Worm (Caenorhabditis elegans) whole organism, young adult: ENCODE measurements around the gene srw-71.

Source experiments
- B0035.1 ChIP-seq: sonication (generic microtip); optimal IDR thresholded peaks from 2 replicates; lab custom pipeline; 2016; ENCODE audit warnings: missing genetic modification characterization, mild to moderate bottlenecking, missing compliant biosample characterization, missing genotype, missing genetic modification reagents
- B0261.1 ChIP-seq: sonication (generic microtip); optimal IDR thresholded peaks from 2 replicates; lab custom pipeline; 2016; ENCODE audit warnings: mild to moderate bottlenecking, missing genetic modification characterization, moderate library complexity, missing compliant biosample characterization
- B0336.3 ChIP-seq: fragments of 200-800 bp; sonication (Bioruptor generic); IDR thresholded peaks from 2 replicates; pipeline ENCODE4 v1.3.6; 2022; ENCODE audit warnings: missing genetic modification characterization, missing compliant biosample characterization
- C17E4.6 ChIP-seq: fragments of 200-800 bp; sonication (Bioruptor generic); IDR thresholded peaks from 2 replicates; pipeline ENCODE4 v1.3.6; 2022; ENCODE audit warnings: missing genetic modification reagents, missing genetic modification characterization, missing compliant biosample characterization
- F10E7.11 ChIP-seq: sonication (generic microtip); optimal IDR thresholded peaks from 2 replicates; lab custom pipeline; 2017; ENCODE audit warnings: mild to moderate bottlenecking, missing genetic modification characterization, moderate library complexity, missing compliant biosample characterization
- F33H1.4 ChIP-seq: fragments of 200-800 bp; sonication (Bioruptor generic); IDR thresholded peaks from 2 replicates; pipeline ENCODE4 v1.3.6; 2022; ENCODE audit warnings: missing genetic modification reagents, missing genetic modification characterization, missing compliant biosample characterization
- F39B2.1 ChIP-seq: fragments of 200-800 bp; sonication (Bioruptor generic); IDR thresholded peaks from 2 replicates; pipeline ENCODE4 v1.3.6; 2022; ENCODE audit warnings: missing genetic modification reagents, missing genetic modification characterization, missing compliant biosample characterization
- F55B11.4 ChIP-seq: sonication (generic microtip); optimal IDR thresholded peaks from 2 replicates; lab custom pipeline; 2016; ENCODE audit warnings: missing compliant biosample characterization, missing genetic modification characterization, borderline replicate concordance; ENCODE audit not compliant: insufficient read depth
- K12H6.12 ChIP-seq: fragments of 200-800 bp; sonication (Bioruptor generic); optimal IDR thresholded peaks from 2 replicates; lab custom pipeline; 2018; ENCODE audit warnings: mild to moderate bottlenecking, missing genetic modification characterization, missing compliant biosample characterization
- Y79H2A.3 ChIP-seq: fragments of 200-800 bp; sonication (Bioruptor generic); conservative IDR thresholded peaks from 2 replicates; pipeline ENCODE4 v1.3.6; 2022; ENCODE audit warnings: missing genetic modification reagents, missing genetic modification characterization, missing compliant biosample characterization
- ama-1 ChIP-seq, 3 experiments: fragments of 150-350 bp in 1 of 3; sonication (generic microtip) in 2 of 3; optimal IDR thresholded peaks; 2 replicates each; lab custom pipeline; 2014 to 2018; ENCODE audit warnings: missing biosample characterization in 2 of 3, missing genetic modification characterization in 2 of 3, missing genetic modification reagents in 2 of 3
- aptf-2 ChIP-seq: fragments of 200-800 bp; sonication (Bioruptor generic); conservative IDR thresholded peaks from 2 replicates; pipeline ENCODE4 v1.3.6; 2022; ENCODE audit warnings: missing genetic modification reagents, missing genetic modification characterization, missing compliant biosample characterization
- aptf-3 ChIP-seq: fragments of 200-800 bp; sonication (Bioruptor generic); IDR thresholded peaks from 2 replicates; pipeline ENCODE4 v1.3.6; 2022; ENCODE audit warnings: missing genetic modification characterization, missing compliant biosample characterization
- attf-3 ChIP-seq: fragments of 200-800 bp; sonication (Bioruptor generic); conservative IDR thresholded peaks from 2 replicates; pipeline ENCODE4 v1.3.6; 2022; ENCODE audit warnings: missing genetic modification reagents, missing genetic modification characterization, missing compliant biosample characterization
- bed-2 ChIP-seq: fragments of 200-800 bp; sonication (Bioruptor generic); IDR thresholded peaks from 2 replicates; pipeline ENCODE4 v1.3.6; 2022; ENCODE audit warnings: missing genetic modification reagents, missing genetic modification characterization, missing compliant biosample characterization
- ccch-3 ChIP-seq: fragments of 200-800 bp; sonication (Bioruptor generic); optimal IDR thresholded peaks from 2 replicates; lab custom pipeline; 2018; ENCODE audit warnings: mild to moderate bottlenecking, missing genetic modification characterization, missing compliant biosample characterization
- cebp-1 ChIP-seq, 2 experiments: fragments of 200-800 bp in 1 of 2; sonication (Bioruptor generic) in 1 of 2; sonication (generic microtip) in 1 of 2; IDR thresholded peaks in 1 of 2; optimal IDR thresholded peaks in 1 of 2; 2 replicates each; pipeline versions ENCODE4 v1.3.6 to Lab custom; 2017 to 2022; ENCODE audit warnings: missing compliant biosample characterization in 2 of 2, missing genetic modification characterization in 2 of 2, mild to moderate bottlenecking in 1 of 2, missing genetic modification reagents in 1 of 2, moderate library complexity in 1 of 2
- ceh-100 ChIP-seq: fragments of 200-800 bp; sonication (Bioruptor generic); IDR thresholded peaks from 2 replicates; pipeline ENCODE4 v1.3.6; 2022; ENCODE audit warnings: missing genetic modification reagents, missing genetic modification characterization, missing compliant biosample characterization
- ceh-58 ChIP-seq: fragments of 200-800 bp; sonication (Bioruptor generic); IDR thresholded peaks from 2 replicates; pipeline ENCODE4 v1.3.6; 2022; ENCODE audit warnings: missing genetic modification characterization, missing compliant biosample characterization
- ceh-91 ChIP-seq: fragments of 200-800 bp; sonication (Bioruptor generic); IDR thresholded peaks from 2 replicates; pipeline ENCODE4 v1.3.6; 2022; ENCODE audit warnings: missing genetic modification reagents, missing genetic modification characterization, missing compliant biosample characterization
- chd-7 ChIP-seq: sonication (generic microtip); optimal IDR thresholded peaks from 2 replicates; lab custom pipeline; 2016; ENCODE audit warnings: mild to moderate bottlenecking, missing genetic modification characterization, moderate library complexity, missing compliant biosample characterization
- dpff-1 ChIP-seq: sonication (generic microtip); optimal IDR thresholded peaks from 2 replicates; lab custom pipeline; 2017; ENCODE audit warnings: mild to moderate bottlenecking, missing genetic modification characterization, missing compliant biosample characterization
- egl-18 ChIP-seq: fragments of 200-800 bp; sonication (Bioruptor generic); IDR thresholded peaks from 2 replicates; pipeline ENCODE4 v1.3.6; 2022; ENCODE audit warnings: missing genetic modification reagents, missing genetic modification characterization, missing compliant biosample characterization
- fkh-3 ChIP-seq: sonication (generic microtip); optimal IDR thresholded peaks from 2 replicates; lab custom pipeline; 2016; ENCODE audit warnings: mild to moderate bottlenecking, missing genetic modification characterization, missing compliant biosample characterization
- gei-17 ChIP-seq: fragments of 200-800 bp; sonication (Bioruptor generic); optimal IDR thresholded peaks from 2 replicates; lab custom pipeline; 2018; ENCODE audit warnings: mild to moderate bottlenecking, missing genetic modification characterization, missing compliant biosample characterization
- hlh-12 ChIP-seq: sonication (generic microtip); optimal IDR thresholded peaks from 2 replicates; lab custom pipeline; 2016; ENCODE audit warnings: missing genetic modification characterization, missing compliant biosample characterization
- hlh-26 ChIP-seq: fragments of 200-800 bp; sonication (Bioruptor generic); conservative IDR thresholded peaks from 2 replicates; pipeline ENCODE4 v1.3.6; 2022; ENCODE audit warnings: missing genetic modification reagents, missing genetic modification characterization, missing compliant biosample characterization
- hsf-1 ChIP-seq: fragments of 200-800 bp; sonication (Bioruptor generic); IDR thresholded peaks from 2 replicates; pipeline ENCODE4 v1.3.6; 2022; ENCODE audit warnings: missing genetic modification reagents, missing genetic modification characterization, missing compliant biosample characterization
- lin-35 ChIP-seq, 3 experiments: fragments of 150-350 bp in 2 of 3; sonication (generic microtip) in 1 of 3; optimal IDR thresholded peaks; 2 replicates each; lab custom pipeline; 2014 to 2018; ENCODE audit warnings: missing biosample characterization in 3 of 3, missing genetic modification characterization in 3 of 3, missing genetic modification reagents in 3 of 3
- lsl-1 ChIP-seq: fragments of 200-800 bp; sonication (Bioruptor generic); optimal IDR thresholded peaks from 2 replicates; lab custom pipeline; 2018; ENCODE audit warnings: mild to moderate bottlenecking, missing genetic modification characterization, moderate library complexity, missing compliant biosample characterization
- madf-10 ChIP-seq: sonication (generic microtip); optimal IDR thresholded peaks from 2 replicates; lab custom pipeline; 2016; ENCODE audit warnings: mild to moderate bottlenecking, missing genetic modification characterization, missing compliant biosample characterization
- madf-6 ChIP-seq: fragments of 200-800 bp; sonication (Bioruptor generic); IDR thresholded peaks from 2 replicates; pipeline ENCODE4 v1.3.6; 2022; ENCODE audit warnings: missing genetic modification reagents, missing genetic modification characterization, missing compliant biosample characterization
- nhr-80 ChIP-seq: sonication (generic microtip); optimal IDR thresholded peaks from 2 replicates; lab custom pipeline; 2016; ENCODE audit warnings: missing genetic modification characterization, missing compliant biosample characterization
- nhr-90 ChIP-seq: sonication (generic microtip); optimal IDR thresholded peaks from 2 replicates; lab custom pipeline; 2016; ENCODE audit warnings: missing genotype, mild to moderate bottlenecking, missing genetic modification characterization, missing compliant biosample characterization
- rec-8 ChIP-seq, 2 experiments: sonication (generic microtip); optimal IDR thresholded peaks; 2 replicates each; lab custom pipeline; 2016; ENCODE audit warnings: mild to moderate bottlenecking in 2 of 2, missing genetic modification characterization in 2 of 2, missing genetic modification reagents in 2 of 2, missing genotype in 2 of 2, missing biosample characterization in 1 of 2, missing compliant biosample characterization in 1 of 2, moderate library complexity in 1 of 2
- repo-1 ChIP-seq: sonication (generic microtip); optimal IDR thresholded peaks from 2 replicates; lab custom pipeline; 2017; ENCODE audit warnings: mild to moderate bottlenecking, missing genetic modification characterization, missing compliant biosample characterization
- snpc-4 ChIP-seq, 5 experiments: fragments of 150-350 bp in 1 of 5; sonication (generic microtip) in 4 of 5; optimal IDR thresholded peaks; 2 replicates each; lab custom pipeline; 2014 to 2018; ENCODE audit warnings: missing genetic modification characterization in 5 of 5, missing biosample characterization in 3 of 5, antibody characterized with exemption in 2 of 5, mild to moderate bottlenecking in 2 of 5, missing compliant biosample characterization in 2 of 5, missing genotype in 2 of 5, moderate library complexity in 2 of 5, missing genetic modification reagents in 1 of 5
- somi-1 ChIP-seq: fragments of 200-800 bp; sonication (Bioruptor generic); optimal IDR thresholded peaks from 2 replicates; lab custom pipeline; 2018; ENCODE audit warnings: mild to moderate bottlenecking, missing genetic modification characterization, missing compliant biosample characterization
- tlf-1 ChIP-seq: fragments of 200-800 bp; sonication (Bioruptor generic); optimal IDR thresholded peaks from 2 replicates; lab custom pipeline; 2018; ENCODE audit warnings: mild to moderate bottlenecking, missing genetic modification characterization, missing compliant biosample characterization
- unc-62 ChIP-seq: fragments of 150-350 bp; optimal IDR thresholded peaks from 2 replicates; lab custom pipeline; 2014; ENCODE audit warnings: missing biosample characterization, missing genetic modification reagents, missing genetic modification characterization
- xnd-1 ChIP-seq: sonication (generic microtip); optimal IDR thresholded peaks from 2 replicates; lab custom pipeline; 2016; ENCODE audit warnings: missing genotype, missing genetic modification reagents, missing genetic modification characterization, missing compliant biosample characterization
- ztf-22 ChIP-seq: fragments of 200-800 bp; sonication (Bioruptor generic); optimal IDR thresholded peaks from 2 replicates; lab custom pipeline; 2018; ENCODE audit warnings: mild to moderate bottlenecking, missing genetic modification characterization, moderate library complexity, missing compliant biosample characterization

The srw-71 gene

DNA sequence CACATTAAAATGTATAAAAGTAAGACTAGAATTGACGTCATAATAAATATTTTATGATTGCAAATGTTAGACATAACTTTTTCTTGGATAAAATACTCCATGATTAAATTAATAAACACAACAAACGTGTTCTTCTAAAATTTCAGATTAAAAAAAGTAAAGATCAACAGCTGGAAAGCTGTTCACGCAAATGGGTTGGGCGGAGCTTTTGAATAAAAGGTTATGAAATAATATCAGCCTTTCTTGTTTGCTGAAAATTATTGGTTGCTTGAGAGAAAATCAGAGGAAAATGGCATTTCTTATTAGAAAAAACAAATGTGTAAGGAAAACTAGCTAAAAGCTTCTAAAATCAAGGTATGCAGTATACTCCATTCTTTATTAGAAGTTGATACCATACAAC lies 43.2 kb downstream of the srw-71 start, which contains the start of gene C02H6.3:
TSS of gene C02H6.3 (minus strand) at position 101 of the 400 bp plus-strand sequence.
- TF ChIP-seq nhr-90 (tag; lab: Kevin White, UChicago) (no peak), ceh-58 (no peak), chd-7 (tag; lab: Kevin White, UChicago) (no peak), ztf-22 (GFP tag; lab: Kevin White, UChicago) (no peak), cebp-1 (GFP tag; IDR thresholded peaks at IDR 0.05; lab: Robert Waterston, UW) (no peak), cebp-1 (tag; optimal IDR thresholded peaks at IDR 0.05; lab: Kevin White, UChicago) (no peak), nhr-80 (tag; lab: Kevin White, UChicago) (no peak), ccch-3 (GFP tag; lab: Kevin White, UChicago) (no peak), aptf-2 (GFP tag; lab: Robert Waterston, UW) (no peak), unc-62 (GFP tag; lab: Kevin White, UChicago) (no peak), F33H1.4 (no peak), tlf-1 (GFP tag; lab: Kevin White, UChicago) (no peak)

DNA sequence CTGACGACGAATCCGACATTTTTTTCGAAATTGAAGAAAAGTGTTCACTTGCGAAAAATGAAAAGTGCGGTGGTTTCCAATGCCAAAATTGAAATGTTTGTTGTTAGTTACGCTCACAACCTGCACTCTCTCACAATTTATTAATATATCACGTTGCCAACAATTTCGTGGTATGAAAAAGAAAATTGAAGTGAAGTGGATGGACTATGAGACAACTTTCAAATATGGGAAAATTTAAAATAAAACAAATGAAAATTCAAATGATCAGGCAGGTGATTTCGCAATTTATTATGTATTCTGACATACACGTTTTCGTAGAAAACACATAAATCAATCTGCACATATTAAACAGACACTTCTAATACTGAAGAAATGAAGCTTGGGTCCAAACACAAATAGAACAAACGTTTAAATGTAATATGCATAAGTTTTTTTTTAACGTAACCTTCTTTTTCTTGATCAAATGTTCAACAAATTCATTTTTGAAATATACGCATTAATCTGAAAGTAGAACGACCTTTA lies 44.8 kb downstream of the srw-71 start, which contains the start of gene srp-6:
TSS of gene srp-6 (minus strand) at position 51 of the 522 bp plus-strand sequence.
- no peak for TF ChIP-seq B0035.1
- TF ChIP-seq madf-10, result no peak
- TF ChIP-seq B0336.3, result no peak
- TF ChIP-seq K12H6.12 (tag; lab: Kevin White, UChicago), result no peak
- no peak for TF ChIP-seq fkh-3 (tag; lab: Kevin White, UChicago)
- TF ChIP-seq, all 124 proteins: peak for 0

DNA sequence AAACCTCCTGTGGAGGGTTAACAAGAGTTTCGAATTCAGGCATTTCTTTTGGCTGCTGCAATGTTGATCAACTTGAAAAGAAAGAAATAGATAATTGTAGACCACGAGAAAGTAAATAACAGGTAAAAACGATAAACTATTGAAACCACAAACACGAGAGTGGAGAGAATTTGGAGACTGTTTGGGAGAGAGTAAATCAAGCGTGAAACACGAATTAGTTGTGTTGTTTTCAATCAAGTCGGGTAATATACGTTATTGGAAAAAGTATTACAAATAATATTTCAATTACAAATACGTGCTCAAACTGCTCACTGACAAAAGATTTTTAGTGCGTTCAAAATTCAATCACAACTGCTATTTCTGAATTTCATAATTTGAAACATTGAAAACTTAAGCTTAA lies 49.9 kb downstream of the srw-71 start, which contains the start of gene C03G6.17:
TSS of gene C03G6.17 (minus strand) at position 101 of the 400 bp plus-strand sequence.
- TF ChIP-seq hlh-26 (no peak), hsf-1 (GFP tag; lab: Robert Waterston, UW) (no peak), chd-7 (tag; lab: Kevin White, UChicago) (no peak), madf-6 (GFP tag; lab: Robert Waterston, UW) (no peak), dpff-1 (tag; lab: Kevin White, UChicago) (no peak), xnd-1 (tag; lab: Kevin White, UChicago) (no peak), rec-8 (tag; optimal IDR thresholded peaks at IDR 0.05; lab: Kevin White, UChicago) (no peak), B0261.1 (tag; lab: Kevin White, UChicago) (no peak), ama-1 (optimal IDR thresholded peaks at IDR 0.05; lab: Kevin White, UChicago) (no peak), ama-1 (GFP tag; optimal IDR thresholded peaks at IDR 0.05; lab: Kevin White, UChicago) (no peak), F39B2.1 (GFP tag; lab: Robert Waterston, UW) (no peak), lsl-1 (no peak), C17E4.6 (GFP tag; lab: Robert Waterston, UW) (no peak), aptf-3 (GFP tag; lab: Robert Waterston, UW) (no peak), bed-2 (GFP tag; lab: Robert Waterston, UW) (no peak), F33H1.4 (no peak), egl-18 (GFP tag; lab: Robert Waterston, UW) (no peak), F10E7.11 (tag; lab: Kevin White, UChicago) (no peak), lin-35 (GFP tag; optimal IDR thresholded peaks at IDR 0.05; lab: Kevin White, UChicago) (no peak), B0035.1 (no peak)

DNA sequence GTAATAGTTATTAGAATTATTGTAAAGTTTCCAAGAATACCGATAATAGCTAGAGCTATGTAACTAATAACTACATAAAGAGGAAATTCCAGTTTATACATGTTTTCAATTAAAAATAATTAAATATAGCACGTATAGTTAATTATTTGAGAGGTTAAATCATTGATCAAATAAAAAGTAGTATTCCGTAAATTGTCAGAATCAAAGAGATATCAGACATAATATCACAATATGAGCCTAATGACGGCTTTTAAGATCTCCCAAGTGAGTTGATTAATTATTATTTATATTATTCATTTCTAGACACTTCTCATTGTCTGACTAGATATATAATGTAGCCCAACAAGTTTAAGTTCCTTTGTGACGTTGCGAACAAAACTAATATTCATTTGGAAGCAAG lies 51.5 kb downstream of the srw-71 start, which contains the start of gene srsx-24:
TSS of gene srsx-24 (minus strand) at position 101 of the 400 bp plus-strand sequence.
- TF ChIP-seq ceh-100 (GFP tag; lab: Robert Waterston, UW) (no peak), attf-3 (GFP tag; lab: Robert Waterston, UW) (no peak), F55B11.4 (tag; lab: Kevin White, UChicago) (no peak), somi-1 (GFP tag; lab: Kevin White, UChicago) (no peak), hlh-12 (no peak), ceh-91 (no peak), aptf-3 (GFP tag; lab: Robert Waterston, UW) (no peak), Y79H2A.3 (no peak), cebp-1 (GFP tag; IDR thresholded peaks at IDR 0.05; lab: Robert Waterston, UW) (no peak), cebp-1 (tag; optimal IDR thresholded peaks at IDR 0.05; lab: Kevin White, UChicago) (no peak), ama-1 (optimal IDR thresholded peaks at IDR 0.05; lab: Kevin White, UChicago) (no peak), ama-1 (GFP tag; optimal IDR thresholded peaks at IDR 0.05; lab: Kevin White, UChicago) (no peak), gei-17 (GFP tag; lab: Kevin White, UChicago) (no peak), repo-1 (tag; lab: Kevin White, UChicago) (no peak), snpc-4 (GFP tag; optimal IDR thresholded peaks at IDR 0.05; lab: Kevin White, UChicago) (no peak), snpc-4 (tag; optimal IDR thresholded peaks at IDR 0.05; lab: Kevin White, UChicago) (no peak)
